Worm (Caenorhabditis elegans) whole organism, midembryonic: ENCODE results near the gene dhgd-1.

Source experiments
- T22C8.4 ChIP-seq: fragments of 200-800 bp; sonication (Bioruptor generic); IDR thresholded peaks from 2 replicates; pipeline ENCODE4 v1.3.6; 2022; ENCODE audit warnings: missing genetic modification characterization, missing compliant biosample characterization
- cog-1 ChIP-seq: sonication (generic microtip); optimal IDR thresholded peaks from 2 replicates; lab custom pipeline; 2016; ENCODE audit warnings: missing genetic modification characterization, missing compliant biosample characterization
- flt-1 ChIP-seq: fragments of 200-800 bp; sonication (Bioruptor generic); IDR thresholded peaks from 2 replicates; pipeline ENCODE4 v1.3.6; 2022; ENCODE audit warnings: missing genetic modification characterization, missing compliant biosample characterization
- med-1 ChIP-seq: sonication (generic microtip); optimal IDR thresholded peaks from 2 replicates; lab custom pipeline; 2017; ENCODE audit warnings: missing genetic modification characterization, mild to moderate bottlenecking, missing compliant biosample characterization, antibody characterized with exemption, missing genetic modification reagents; ENCODE audit not compliant: insufficient read depth
- ref-1 ChIP-seq: fragments of 200-800 bp; sonication (Bioruptor generic); conservative IDR thresholded peaks from 2 replicates; pipeline ENCODE4 v1.3.6; 2022; ENCODE audit warnings: missing genetic modification reagents, missing genetic modification characterization, missing compliant biosample characterization
- tab-1 ChIP-seq: fragments of 200-800 bp; sonication (Bioruptor generic); IDR thresholded peaks from 2 replicates; pipeline ENCODE4 v1.3.6; 2022; ENCODE audit warnings: missing genetic modification characterization, missing compliant biosample characterization
- ztf-29 ChIP-seq: fragments of 200-800 bp; sonication (Bioruptor generic); IDR thresholded peaks from 2 replicates; pipeline ENCODE4 v1.3.6; 2022; ENCODE audit warnings: missing genetic modification reagents, missing genetic modification characterization, missing compliant biosample characterization

ce11 chrII:11599751-11600150 is 47.9 kb upstream of the dhgd-1 start, which contains the start of gene npp-5:
- TF ChIP-seq flt-1: no peak
- no peak for TF ChIP-seq T22C8.4 (GFP tag; lab: Robert Waterston, UW)
- TF ChIP-seq tab-1 (GFP tag; lab: Robert Waterston, UW): no peak
- TF ChIP-seq ztf-29 (GFP tag; lab: Robert Waterston, UW): no peak
- TF ChIP-seq med-1 (GFP tag; lab: Kevin White, UChicago): no peak
- no peak for TF ChIP-seq ref-1
- TF ChIP-seq cog-1: no peak
